Fruit fly (Drosophila melanogaster): ENCODE results near the gene WASp.
A peak's percentile ranks its signal among the peaks of the same experiment; 100 is the strongest.

The WASp gene

dm6 chr3R:28850662-28851257 lies 18.9 kb upstream of the WASp start:
- no peak for TF ChIP-seq CG17801 (GFP tag; optimal IDR thresholded peaks at IDR 0.05; ENCODE audit: partially characterized antibody)

dm6 chr3R:28848693-28849470 lies 17.1 kb upstream of the WASp start:
- TF ChIP-seq CG17801 (GFP tag; optimal IDR thresholded peaks at IDR 0.05; ENCODE audit: partially characterized antibody): peak; percentile 20

dm6 chr3R:28847547-28848316 lies 15.9 kb upstream of the WASp start:
- TF ChIP-seq CG17801 (GFP tag; optimal IDR thresholded peaks at IDR 0.05; ENCODE audit: partially characterized antibody): no peak

dm6 chr3R:28846877-28847529 lies 15.2 kb upstream of the WASp start:
- no peak for TF ChIP-seq CG17801 (GFP tag; optimal IDR thresholded peaks at IDR 0.05; ENCODE audit: partially characterized antibody)

- no peak for TF ChIP-seq CG17801 (GFP tag; optimal IDR thresholded peaks at IDR 0.05; ENCODE audit: partially characterized antibody)
Measured at dm6 chr3R:28845981-28846380, 14.2 kb upstream of the WASp start.

DNA sequence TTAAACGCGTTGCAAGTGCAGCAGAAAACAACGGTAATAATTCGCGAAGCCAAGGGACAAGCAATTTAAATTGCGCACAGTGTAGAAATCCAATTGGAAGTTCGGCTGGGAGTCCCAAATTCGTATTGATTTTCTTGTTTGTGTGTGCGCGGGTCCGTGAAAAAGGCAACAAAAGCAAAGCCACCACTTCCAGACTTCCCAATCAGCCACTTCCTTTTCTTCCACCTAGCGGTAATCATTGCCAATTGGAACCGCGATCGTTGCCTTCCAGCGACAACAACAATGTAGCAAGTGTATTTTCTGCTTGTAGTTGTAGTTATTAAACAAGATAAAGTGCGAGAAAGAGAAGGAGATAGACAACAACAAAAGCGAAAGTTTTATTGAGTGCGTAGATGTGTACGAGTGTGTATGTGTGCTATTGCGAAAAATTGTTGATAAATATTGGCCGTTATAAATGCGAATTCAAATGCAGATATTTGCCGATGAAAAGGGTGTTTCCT lies 13.6 kb upstream of the WASp start:
- TF ChIP-seq CG17801 (GFP tag; optimal IDR thresholded peaks at IDR 0.05; ENCODE audit: partially characterized antibody): no peak

DNA sequence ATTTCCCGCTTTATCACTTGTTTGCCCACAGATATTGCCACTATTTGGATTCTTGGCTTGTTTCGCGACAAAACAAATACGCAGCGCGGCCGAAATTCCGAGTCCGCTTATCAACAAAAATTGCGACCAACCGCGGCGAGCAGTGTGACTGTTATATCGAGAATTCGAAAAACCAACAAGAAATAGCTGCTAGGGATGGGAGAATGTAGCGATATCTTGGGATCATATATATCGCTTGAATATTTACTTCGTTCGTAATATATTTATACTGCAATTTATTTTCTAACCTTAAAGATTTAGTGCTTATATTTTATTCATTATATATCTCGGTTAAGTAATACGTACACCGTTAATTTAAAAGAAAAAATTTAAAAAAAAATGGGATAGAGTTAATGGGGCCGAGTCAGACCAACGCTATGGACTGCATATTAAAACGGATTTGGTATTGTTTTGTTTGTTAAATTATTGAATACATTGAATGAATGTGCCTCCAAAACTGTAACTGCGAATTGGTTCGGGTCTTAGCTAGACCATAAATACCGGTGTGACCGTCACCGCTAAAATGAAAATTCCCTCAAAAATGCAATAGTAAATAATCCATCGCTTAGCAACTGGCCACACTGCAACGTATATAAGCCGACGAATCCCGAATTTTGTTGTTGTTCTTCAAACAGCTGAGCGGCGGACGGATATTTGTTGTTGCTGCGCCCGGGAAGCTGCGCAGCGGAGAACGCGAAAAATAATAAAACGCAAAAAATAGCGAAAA lies 13.0 kb upstream of the WASp start, which contains the start of the genes Apc and spg:
Apc (minus strand) TSS at position 138 of the 766 bp plus-strand sequence.
spg (plus strand) TSS at position 660 of the 766 bp plus-strand sequence.
- TF ChIP-seq CG17801 (GFP tag; optimal IDR thresholded peaks at IDR 0.05; ENCODE audit: partially characterized antibody): peak; percentile 32

dm6 chr3R:28843776-28844610 lies 12.2 kb upstream of the WASp start:
- TF ChIP-seq CG17801 (GFP tag; optimal IDR thresholded peaks at IDR 0.05; ENCODE audit: partially characterized antibody): no peak

- TF ChIP-seq CG17801 (GFP tag; optimal IDR thresholded peaks at IDR 0.05; ENCODE audit: partially characterized antibody): no peak
Measured at dm6 chr3R:28842431-28842830, 10.6 kb upstream of the WASp start.

- TF ChIP-seq CG17801 (GFP tag; optimal IDR thresholded peaks at IDR 0.05; ENCODE audit: partially characterized antibody): no peak
Measured at dm6 chr3R:28841968-28842367, 10.1 kb upstream of the WASp start.

DNA sequence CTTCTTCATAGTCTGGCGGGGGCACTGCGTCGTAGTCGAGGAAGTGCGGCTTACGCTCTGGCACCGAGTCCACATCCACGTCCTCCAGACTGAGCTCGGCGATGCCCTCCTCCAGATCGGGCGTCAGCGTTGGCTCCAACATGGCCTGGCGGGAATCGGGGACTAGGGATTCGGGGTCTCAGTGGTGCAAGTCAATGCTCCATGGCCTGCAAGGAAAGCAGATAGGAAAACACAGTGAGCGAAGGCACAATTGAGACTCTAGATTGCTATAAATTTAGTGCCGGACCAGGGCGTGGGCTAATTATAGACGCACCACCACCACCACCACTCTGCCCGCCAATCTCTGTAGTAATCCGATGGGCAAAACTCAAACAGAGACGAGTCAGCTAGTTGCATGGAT lies 8.8 kb upstream of the WASp start:
- TF ChIP-seq CG17801 (GFP tag; optimal IDR thresholded peaks at IDR 0.05; ENCODE audit: partially characterized antibody): no peak

DNA sequence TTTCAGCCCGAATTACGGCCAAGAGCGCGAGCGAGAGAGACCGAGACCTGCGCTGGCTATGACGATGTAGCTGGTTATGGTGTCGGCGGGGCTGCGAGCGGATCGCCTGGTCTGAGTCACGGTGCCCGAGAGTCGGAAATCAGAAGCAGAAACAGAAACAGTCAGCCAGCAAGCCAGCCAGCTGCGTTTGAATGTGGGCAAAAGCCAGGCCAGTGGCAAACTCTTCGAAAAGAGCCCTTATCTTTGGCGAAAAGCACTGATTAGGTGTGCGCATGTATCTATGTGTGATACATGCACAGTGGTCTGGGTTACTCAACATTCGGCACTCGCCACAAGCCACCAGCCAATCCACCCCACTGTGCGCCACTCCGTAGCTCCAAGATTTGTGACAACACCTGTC lies 652 bp downstream of the WASp start:
- no peak for TF ChIP-seq CG17801 (GFP tag; optimal IDR thresholded peaks at IDR 0.05; ENCODE audit: partially characterized antibody)

- TF ChIP-seq CG17801 (GFP tag; optimal IDR thresholded peaks at IDR 0.05; ENCODE audit: partially characterized antibody): no peak
Measured at dm6 chr3R:28830746-28831145, 1.1 kb downstream of the WASp start.

Measured in ovary, adult (tissue).